Worm (Caenorhabditis elegans) whole organism, L4 larva: ENCODE data around the gene nlp-55.
A peak's percentile ranks its signal among the peaks of the same experiment; 100 is the strongest.
"Not testable (repeated sequence)": the region's sequence is repeated elsewhere in the genome, so short reads cannot be mapped to it uniquely, and the experiment has no call there.

ENCODE experiments used
- F44E2.7 ChIP-seq: fragments of 200-800 bp; sonication (Bioruptor generic); IDR thresholded peaks from 2 replicates; pipeline ENCODE4 v2.1.2; 2022; ENCODE audit warnings: missing genetic modification characterization, missing compliant biosample characterization
- Y48G9A.11 ChIP-seq: fragments of 200-800 bp; sonication (Bioruptor generic); IDR thresholded peaks from 2 replicates; pipeline ENCODE4 v1.3.6; 2022; ENCODE audit warnings: missing genetic modification reagents, missing genetic modification characterization, missing compliant biosample characterization
- Y5F2A.4 ChIP-seq: fragments of 200-800 bp; sonication (Bioruptor generic); optimal IDR thresholded peaks from 2 replicates; lab custom pipeline; 2018; ENCODE audit warnings: mild to moderate bottlenecking, missing genetic modification characterization, missing compliant biosample characterization
- ZK546.5 ChIP-seq, 2 experiments: sonication (generic microtip); optimal IDR thresholded peaks; 2 replicates each; lab custom pipeline; 2017; ENCODE audit warnings: missing biosample characterization in 2 of 2, missing genetic modification characterization in 2 of 2
- aha-1 ChIP-seq: fragments of 150-350 bp; peaks from one replicate; lab custom pipeline; 2014; ENCODE audit warnings: missing biosample characterization, missing genetic modification characterization
- ceh-20 ChIP-seq: fragments of 200-800 bp; sonication (Bioruptor generic); IDR thresholded peaks from 2 replicates; pipeline ENCODE4 v1.3.6; 2022; ENCODE audit warnings: missing genetic modification reagents, missing genetic modification characterization, missing compliant biosample characterization
- ceh-62 ChIP-seq: sonication (generic microtip); optimal IDR thresholded peaks from 2 replicates; lab custom pipeline; 2017; ENCODE audit warnings: missing biosample characterization, missing genetic modification characterization
- cey-2 ChIP-seq: sonication (generic microtip); optimal IDR thresholded peaks from 3 replicates; lab custom pipeline; 2017; ENCODE audit warnings: missing genetic modification characterization, mild to moderate bottlenecking, missing compliant biosample characterization, antibody characterized with exemption, borderline replicate concordance; ENCODE audit not compliant: insufficient read depth
- daf-16 ChIP-seq, 3 experiments: sonication (generic microtip); optimal IDR thresholded peaks; 2 replicates each; lab custom pipeline; 2016 to 2017; ENCODE audit warnings: missing genetic modification characterization in 3 of 3, missing genetic modification reagents in 3 of 3, mild to moderate bottlenecking in 2 of 3, missing compliant biosample characterization in 2 of 3, missing biosample characterization in 1 of 3, moderate library complexity in 1 of 3
- dmd-9 ChIP-seq: fragments of 200-800 bp; sonication (Bioruptor generic); IDR thresholded peaks from 2 replicates; pipeline ENCODE4 v1.3.6; 2022; ENCODE audit warnings: missing genetic modification reagents, missing genetic modification characterization, missing compliant biosample characterization
- duxl-1 ChIP-seq: sonication (generic microtip); optimal IDR thresholded peaks from 2 replicates; lab custom pipeline; 2016; ENCODE audit warnings: mild to moderate bottlenecking, missing genetic modification characterization, moderate library complexity, missing compliant biosample characterization; ENCODE audit not compliant: poor library complexity
- egl-43 ChIP-seq: fragments of 200-800 bp; sonication (Bioruptor generic); IDR thresholded peaks from 2 replicates; pipeline ENCODE4 v1.3.6; 2022; ENCODE audit warnings: missing genetic modification reagents, missing genetic modification characterization, missing compliant biosample characterization
- fkh-10 ChIP-seq: fragments of 150-350 bp; optimal IDR thresholded peaks from 2 replicates; lab custom pipeline; 2014; ENCODE audit warnings: missing biosample characterization, missing genetic modification reagents, missing genetic modification characterization
- gei-8 ChIP-seq: fragments of 200-800 bp; sonication (Bioruptor generic); optimal IDR thresholded peaks from 2 replicates; lab custom pipeline; 2018; ENCODE audit warnings: mild to moderate bottlenecking, missing genetic modification characterization, missing compliant biosample characterization
- hlh-30 ChIP-seq: sonication (generic microtip); optimal IDR thresholded peaks from 2 replicates; lab custom pipeline; 2017; ENCODE audit warnings: antibody characterized with exemption, mild to moderate bottlenecking, missing genetic modification characterization, missing compliant biosample characterization; ENCODE audit not compliant: insufficient read depth
- lin-13 ChIP-seq: fragments of 150-350 bp; optimal IDR thresholded peaks from 2 replicates; lab custom pipeline; 2014; ENCODE audit warnings: missing biosample characterization, missing genetic modification reagents, missing genetic modification characterization
- lin-38 ChIP-seq: fragments of 200-800 bp; sonication (Bioruptor generic); IDR thresholded peaks from 2 replicates; pipeline ENCODE4 v1.3.6; 2022; ENCODE audit warnings: missing genetic modification reagents, missing genetic modification characterization, missing compliant biosample characterization
- lsy-2 ChIP-seq, 2 experiments: fragments of 150-350 bp in 1 of 2; sonication (generic microtip) in 1 of 2; optimal IDR thresholded peaks; 2 replicates each; lab custom pipeline; 2014 to 2017; ENCODE audit warnings: missing biosample characterization in 2 of 2, missing genetic modification characterization in 2 of 2
- mdt-29 ChIP-seq: fragments of 200-800 bp; sonication (Bioruptor generic); IDR thresholded peaks from 2 replicates; pipeline ENCODE4 v1.3.6; 2022; ENCODE audit warnings: missing genetic modification reagents, missing genetic modification characterization, missing compliant biosample characterization
- mep-1 ChIP-seq: fragments of 150-350 bp; sonication (generic microtip); optimal IDR thresholded peaks from 3 replicates; lab custom pipeline; 2014; ENCODE audit warnings: missing biosample characterization, missing genetic modification characterization
- nhr-10 ChIP-seq: fragments of 150-350 bp; optimal IDR thresholded peaks from 2 replicates; lab custom pipeline; 2014; ENCODE audit warnings: missing biosample characterization, missing genetic modification characterization
- nhr-111 ChIP-seq: fragments of 200-800 bp; sonication (Bioruptor generic); optimal IDR thresholded peaks from 2 replicates; lab custom pipeline; 2018; ENCODE audit warnings: mild to moderate bottlenecking, missing genetic modification characterization, missing compliant biosample characterization
- nhr-28 ChIP-seq: fragments of 150-350 bp; optimal IDR thresholded peaks from 2 replicates; lab custom pipeline; 2014; ENCODE audit warnings: missing biosample characterization, missing genetic modification characterization
- pha-4 ChIP-seq, 2 experiments: fragments of 150-350 bp in 1 of 2; fragments of 200-800 bp in 1 of 2; sonication (Bioruptor generic) in 1 of 2; IDR thresholded peaks in 1 of 2; optimal IDR thresholded peaks in 1 of 2; 2 replicates each; pipeline versions ENCODE4 v1.3.6 to Lab custom; 2014 to 2022; ENCODE audit warnings: missing genetic modification characterization in 2 of 2, missing genetic modification reagents in 2 of 2, missing biosample characterization in 1 of 2, missing compliant biosample characterization in 1 of 2
- php-3 ChIP-seq: fragments of 200-800 bp; sonication (Bioruptor generic); IDR thresholded peaks from 2 replicates; pipeline ENCODE4 v1.3.6; 2022; ENCODE audit warnings: missing genetic modification reagents, missing genetic modification characterization, missing compliant biosample characterization
- saeg-2 ChIP-seq: fragments of 200-800 bp; sonication (Bioruptor generic); IDR thresholded peaks from 2 replicates; pipeline ENCODE4 v1.3.6; 2022; ENCODE audit warnings: missing genetic modification reagents, missing genetic modification characterization, missing compliant biosample characterization
- sdz-12 ChIP-seq: fragments of 200-800 bp; sonication (Bioruptor generic); optimal IDR thresholded peaks from 2 replicates; lab custom pipeline; 2018; ENCODE audit warnings: mild to moderate bottlenecking, missing genetic modification characterization, missing compliant biosample characterization
- skn-1 ChIP-seq: fragments of 150-350 bp; optimal IDR thresholded peaks from 2 replicates; lab custom pipeline; 2014; ENCODE audit warnings: missing biosample characterization, missing genetic modification characterization
- snpc-1.2 ChIP-seq: fragments of 200-800 bp; sonication (Bioruptor generic); IDR thresholded peaks from 2 replicates; pipeline ENCODE4 v1.3.6; 2022; ENCODE audit warnings: missing genetic modification reagents, missing genetic modification characterization, missing compliant biosample characterization
- unc-62 ChIP-seq, 3 experiments: fragments of 150-350 bp in 1 of 3; sonication (generic microtip); optimal IDR thresholded peaks in 2 of 3; peaks in 1 of 3; 1 replicate in 1 of 3; 2 replicates in 2 of 3; lab custom pipeline; 2014 to 2017; ENCODE audit warnings: missing biosample characterization in 3 of 3, missing genetic modification characterization in 3 of 3, missing genetic modification reagents in 3 of 3, missing genotype in 1 of 3
- vab-7 ChIP-seq: fragments of 200-800 bp; sonication (Bioruptor generic); IDR thresholded peaks from 2 replicates; pipeline ENCODE4 v1.3.6; 2022; ENCODE audit warnings: missing genetic modification reagents, missing genetic modification characterization, missing compliant biosample characterization

nlp-55 gene

ce11 chrII:8321244-8321643, 26.0 kb upstream of the nlp-55 start, which contains the start of gene shw-1:
TSS of gene shw-1 (minus strand) at chrII:8321471.
- TF ChIP-seq aha-1 (tag; lab: Kevin White, UChicago) (peak; percentile 55), F44E2.7 (no peak), unc-62 (GFP tag; optimal IDR thresholded peaks at IDR 0.05 in 1 of 2; lab: Kevin White, UChicago) (peak in 1 of 2 experiments; percentile 78), unc-62 (tag; optimal IDR thresholded peaks at IDR 0.05; lab: Kevin White, UChicago) (no peak), snpc-1.2 (GFP tag; lab: Robert Waterston, UW) (no peak)
- TF ChIP-seq, all 104 proteins: peak for 2

ce11 chrII:8316701-8317100, 21.5 kb upstream of the nlp-55 start:
- TF ChIP-seq unc-62 (GFP tag; optimal IDR thresholded peaks at IDR 0.05 in 1 of 2; lab: Kevin White, UChicago) = peak in 1 of 2 experiments; percentile 77
- TF ChIP-seq unc-62 (tag; optimal IDR thresholded peaks at IDR 0.05; lab: Kevin White, UChicago) = no peak
- TF ChIP-seq nhr-28 (tag; lab: Kevin White, UChicago) = no peak

- TF ChIP-seq aha-1 (tag; lab: Kevin White, UChicago) (peak; percentile 91), unc-62 (GFP tag; optimal IDR thresholded peaks at IDR 0.05 in 1 of 2; lab: Kevin White, UChicago) (peak in 1 of 2 experiments; percentile 30), unc-62 (tag; optimal IDR thresholded peaks at IDR 0.05; lab: Kevin White, UChicago) (no peak), ceh-62 (tag; lab: Kevin White, UChicago) (no peak), pha-4 (GFP tag; IDR thresholded peaks at IDR 0.05; lab: Robert Waterston, UW) (no peak), pha-4 (tag; optimal IDR thresholded peaks at IDR 0.05; lab: Kevin White, UChicago) (no peak)
Measured at ce11 chrII:8314768-8315167, 19.6 kb upstream of the nlp-55 start.

ce11 chrII:8312012-8312411, 16.8 kb upstream of the nlp-55 start:
- TF ChIP-seq fkh-10 (GFP tag; lab: Kevin White, UChicago) = peak; percentile 67
- TF ChIP-seq lin-13 (GFP tag; lab: Kevin White, UChicago) = no peak

- TF ChIP-seq unc-62 (GFP tag; optimal IDR thresholded peaks at IDR 0.05 in 1 of 2; lab: Kevin White, UChicago) (peak in 1 of 2 experiments; percentile 67), unc-62 (tag; optimal IDR thresholded peaks at IDR 0.05; lab: Kevin White, UChicago) (no peak), hlh-30 (tag; lab: Kevin White, UChicago) (no peak)
Measured at ce11 chrII:8311484-8311883, 16.3 kb upstream of the nlp-55 start.

- peak in 1 of 2 experiments; percentile 79 for TF ChIP-seq unc-62 (GFP tag; optimal IDR thresholded peaks at IDR 0.05 in 1 of 2; lab: Kevin White, UChicago)
- TF ChIP-seq unc-62 (tag; optimal IDR thresholded peaks at IDR 0.05; lab: Kevin White, UChicago) = no peak
- TF ChIP-seq aha-1 (tag; lab: Kevin White, UChicago) = peak; percentile 97
- no peak for TF ChIP-seq mdt-29 (GFP tag; lab: Robert Waterston, UW)
Measured at ce11 chrII:8308314-8308713, 13.1 kb upstream of the nlp-55 start.

ce11 chrII:8285837-8286236, 9.4 kb downstream of the nlp-55 start:
- TF ChIP-seq lsy-2 (tag; optimal IDR thresholded peaks at IDR 0.05; lab: Kevin White, UChicago) (peak in 1 of 2 experiments; percentile 16), daf-16 (GFP tag; optimal IDR thresholded peaks at IDR 0.05; lab: Kevin White, UChicago) (peak in 1 of 2 experiments; percentile 18)
- TF ChIP-seq daf-16 (tag; optimal IDR thresholded peaks at IDR 0.05; lab: Kevin White, UChicago) = not testable (repeated sequence)

ce11 chrII:8283158-8283717, 12.0 kb downstream of the nlp-55 start, which contains the start of the genes nst-1 and cct-4:
TSS of gene nst-1 (minus strand) at chrII:8283208.
TSS of gene cct-4 (plus strand) at chrII:8283667.
- no peak for TF ChIP-seq gei-8 (GFP tag; lab: Kevin White, UChicago)
- no peak for TF ChIP-seq lin-38 (GFP tag; lab: Robert Waterston, UW)
- peak; percentile 35 for TF ChIP-seq mep-1
- no peak for TF ChIP-seq skn-1 (tag; lab: Kevin White, UChicago)
- no peak for TF ChIP-seq duxl-1
- TF ChIP-seq nhr-111 (GFP tag; lab: Kevin White, UChicago) = no peak
- TF ChIP-seq Y48G9A.11 (GFP tag; lab: Robert Waterston, UW) = no peak
- TF ChIP-seq ceh-20 = no peak
- TF ChIP-seq saeg-2 (GFP tag; lab: Robert Waterston, UW) = no peak
- no peak for TF ChIP-seq sdz-12 (GFP tag; lab: Kevin White, UChicago)
- peak in 1 of 2 experiments; percentile 50 for TF ChIP-seq unc-62 (GFP tag; optimal IDR thresholded peaks at IDR 0.05 in 1 of 2; lab: Kevin White, UChicago)
- no peak for TF ChIP-seq unc-62 (tag; optimal IDR thresholded peaks at IDR 0.05; lab: Kevin White, UChicago)
- no peak for TF ChIP-seq nhr-28 (tag; lab: Kevin White, UChicago)
- TF ChIP-seq vab-7 = no peak
- no peak for TF ChIP-seq ZK546.5 (tag; optimal IDR thresholded peaks at IDR 0.05; lab: Kevin White, UChicago)
- no peak for TF ChIP-seq dmd-9 (GFP tag; lab: Robert Waterston, UW)
- no peak for TF ChIP-seq egl-43 (GFP tag; lab: Robert Waterston, UW)
- no peak for TF ChIP-seq nhr-10 (tag; lab: Kevin White, UChicago)
- no peak for TF ChIP-seq Y5F2A.4
- TF ChIP-seq php-3 (GFP tag; lab: Robert Waterston, UW) = no peak
- TF ChIP-seq cey-2 = no peak
